Fruit fly (Drosophila melanogaster) whole organism, pupa: Measurements from ENCODE around the gene Syt12.

Source experiments
- CG12605 ChIP-seq: fragments of 200-800 bp; sonication (Bioruptor generic); IDR thresholded peaks from 2 replicates; pipeline ENCODE4 v1.3.6; 2022; ENCODE audit warnings: missing biosample characterization, missing genetic modification characterization
- CG32121 ChIP-seq: fragments of 200-800 bp; sonication (Bioruptor generic); IDR thresholded peaks from 2 replicates; pipeline ENCODE4 v1.3.6; 2022; ENCODE audit warnings: missing biosample characterization, missing genetic modification characterization
- CG4496 ChIP-seq: fragments of 200-800 bp; sonication (Bioruptor generic); IDR thresholded peaks from 3 replicates; pipeline ENCODE4 v1.3.6; 2022; ENCODE audit warnings: missing biosample characterization, missing genetic modification characterization
- CG8159 ChIP-seq: fragments of 200-800 bp; sonication (Bioruptor generic); optimal IDR thresholded peaks from 3 replicates; lab custom pipeline; 2018; ENCODE audit warnings: missing biosample characterization, mild to moderate bottlenecking, missing genetic modification characterization, moderate library complexity
- EcR ChIP-seq: fragments of 200-800 bp; sonication (Bioruptor generic); optimal IDR thresholded peaks from 3 replicates; lab custom pipeline; 2019; ENCODE audit warnings: missing biosample characterization, missing genetic modification characterization, mild to moderate bottlenecking, moderate library complexity, missing genetic modification reagents
- Ets98B ChIP-seq: fragments of 200-800 bp; sonication (Bioruptor generic); IDR thresholded peaks from 2 replicates; pipeline ENCODE4 v1.3.6; 2022; ENCODE audit warnings: missing biosample characterization, missing genetic modification characterization
- Pif1A ChIP-seq: fragments of 200-800 bp; sonication (Bioruptor generic); optimal IDR thresholded peaks from 3 replicates; lab custom pipeline; 2016; ENCODE audit warnings: missing biosample characterization, missing genetic modification characterization
- Pif1B ChIP-seq: fragments of 200-800 bp; sonication (Bioruptor generic); optimal IDR thresholded peaks from 3 replicates; lab custom pipeline; 2016; ENCODE audit warnings: missing biosample characterization, missing genetic modification characterization
- Snoo ChIP-seq: fragments of 200-800 bp; sonication (Bioruptor generic); optimal IDR thresholded peaks from 3 replicates; lab custom pipeline; 2017; ENCODE audit warnings: missing biosample characterization, mild to moderate bottlenecking, missing genetic modification characterization, inconsistent platforms
- gl ChIP-seq: fragments of 200-800 bp; sonication (Bioruptor generic); optimal IDR thresholded peaks from 2 replicates; lab custom pipeline; 2018; ENCODE audit warnings: missing biosample characterization, mild to moderate bottlenecking, missing genetic modification characterization
- rn ChIP-seq: fragments of 200-800 bp; sonication (Bioruptor generic); IDR thresholded peaks from 2 replicates; pipeline ENCODE4 v1.3.6; 2022; ENCODE audit warnings: missing biosample characterization, missing genetic modification characterization

DNA sequence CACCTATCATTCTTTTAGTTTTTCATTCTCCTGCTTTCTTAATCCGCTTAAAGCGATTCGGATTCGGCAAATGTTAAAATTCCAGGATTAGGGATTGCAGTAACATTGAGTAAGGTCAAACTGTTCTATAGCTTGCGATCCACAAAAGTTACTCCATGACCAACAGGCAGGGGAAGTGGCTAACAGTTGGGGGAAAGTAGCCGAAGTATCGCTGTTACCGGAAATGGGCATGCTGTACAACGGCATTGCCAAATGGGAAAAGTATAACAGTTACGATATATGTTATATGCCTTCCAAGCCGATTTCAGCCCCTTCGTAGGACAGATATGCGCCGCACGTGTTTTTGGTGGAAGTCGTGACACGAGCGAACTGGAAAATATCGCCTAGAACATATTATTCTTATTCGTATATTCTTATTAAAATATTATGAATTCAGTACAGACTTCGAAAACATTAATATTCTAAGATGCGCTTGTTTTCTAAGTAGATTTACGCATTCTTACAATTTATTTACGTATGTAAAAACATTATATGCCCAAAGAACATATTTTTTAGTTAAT is 728 bp upstream of the Syt12 start:
- no peak for TF ChIP-seq CG12605
- TF ChIP-seq CG32121 (GFP tag; lab: Robert Waterston, UW) = no peak
- no peak for TF ChIP-seq gl
- no peak for TF ChIP-seq Pif1A (GFP tag; lab: Kevin White, UChicago)
- TF ChIP-seq EcR = no peak
- TF ChIP-seq rn (GFP tag; lab: Robert Waterston, UW) = no peak
- TF ChIP-seq Ets98B = no peak
- TF ChIP-seq Snoo (tag; lab: Kevin White, UChicago) = no peak
- TF ChIP-seq Pif1B (GFP tag; lab: Kevin White, UChicago) = no peak
- TF ChIP-seq CG8159 (tag; lab: Kevin White, UChicago) = no peak
- 0 out of 3 replicates have a peak, but pooled peaks have one; percentile 45 for TF ChIP-seq CG4496 (GFP tag; lab: Robert Waterston, UW)
